Fruit fly (Drosophila melanogaster) whole organism, embryonic: Measurements from ENCODE around the gene Act87E.

Source experiments
- ATbp ChIP-seq: fragments of 200-800 bp; sonication (Bioruptor generic); optimal IDR thresholded peaks from 2 replicates; lab custom pipeline; 2017; ENCODE audit warnings: missing biosample characterization, mild to moderate bottlenecking, missing genetic modification characterization, missing genetic modification reagents
- Aef1 ChIP-seq: fragments of 200-800 bp; sonication (Bioruptor generic); IDR thresholded peaks from 3 replicates; pipeline ENCODE4 v1.3.6; 2022; ENCODE audit warnings: missing biosample characterization, missing genetic modification characterization
- Bteb2 ChIP-seq: fragments of 200-800 bp; sonication (Bioruptor generic); optimal IDR thresholded peaks from 2 replicates; lab custom pipeline; 2016; ENCODE audit warnings: missing biosample characterization, missing genetic modification characterization
- CG10147 ChIP-seq: fragments of 200-800 bp; sonication (Bioruptor generic); optimal IDR thresholded peaks from 2 replicates; lab custom pipeline; 2019; ENCODE audit warnings: missing biosample characterization, mild to moderate bottlenecking, missing genetic modification characterization, moderate library complexity
- CG10462 ChIP-seq: fragments of 200-800 bp; sonication (Bioruptor generic); optimal IDR thresholded peaks from 2 replicates; lab custom pipeline; 2016; ENCODE audit warnings: missing biosample characterization, missing genetic modification characterization
- CG12769 ChIP-seq: fragments of 200-800 bp; sonication (Bioruptor generic); optimal IDR thresholded peaks from 2 replicates; lab custom pipeline; 2019; ENCODE audit warnings: missing biosample characterization, mild to moderate bottlenecking, missing genetic modification characterization, moderate library complexity
- CG1529 ChIP-seq: fragments of 200-800 bp; sonication (Bioruptor generic); optimal IDR thresholded peaks from 3 replicates; lab custom pipeline; 2018; ENCODE audit warnings: missing biosample characterization, missing genetic modification characterization
- CG17186 ChIP-seq: fragments of 200-800 bp; sonication (Bioruptor generic); optimal IDR thresholded peaks from 3 replicates; lab custom pipeline; 2017; ENCODE audit warnings: missing biosample characterization, missing genetic modification reagents, missing genetic modification characterization
- CG2120 ChIP-seq: fragments of 200-800 bp; sonication (Bioruptor generic); optimal IDR thresholded peaks from 3 replicates; lab custom pipeline; 2016; ENCODE audit warnings: missing biosample characterization, missing genetic modification characterization
- CG30020 ChIP-seq: fragments of 200-800 bp; optimal IDR thresholded peaks from 2 replicates; lab custom pipeline; 2019; ENCODE audit warnings: missing biosample characterization, mild to moderate bottlenecking, missing genetic modification characterization, moderate library complexity
- CG3065 ChIP-seq: fragments of 200-800 bp; sonication (Bioruptor generic); optimal IDR thresholded peaks from 2 replicates; lab custom pipeline; 2016; ENCODE audit warnings: missing biosample characterization, missing genetic modification characterization
- CG3847 ChIP-seq: fragments of 200-800 bp; sonication (Bioruptor generic); IDR thresholded peaks from 2 replicates; pipeline ENCODE4 v1.3.6; 2022; ENCODE audit warnings: missing biosample characterization, missing genetic modification characterization
- CG3995 ChIP-seq: fragments of 200-800 bp; sonication (Bioruptor generic); optimal IDR thresholded peaks from 3 replicates; lab custom pipeline; 2016; ENCODE audit warnings: missing biosample characterization, missing genetic modification characterization
- CG6813 ChIP-seq: fragments of 200-800 bp; sonication (Bioruptor generic); optimal IDR thresholded peaks from 2 replicates; lab custom pipeline; 2017; ENCODE audit warnings: missing biosample characterization, missing genetic modification characterization, mild to moderate bottlenecking, moderate library complexity, missing genetic modification reagents
- CG7372 ChIP-seq: fragments of 200-800 bp; sonication (Bioruptor generic); IDR thresholded peaks from 2 replicates; pipeline ENCODE4 v1.3.6; 2022; ENCODE audit warnings: missing biosample characterization, missing genetic modification characterization
- CG8944 ChIP-seq: fragments of 200-800 bp; sonication (Bioruptor generic); optimal IDR thresholded peaks from 3 replicates; lab custom pipeline; 2016; ENCODE audit warnings: missing biosample characterization, missing genetic modification characterization
- CG9437 ChIP-seq: fragments of 200-800 bp; sonication (Bioruptor generic); optimal IDR thresholded peaks from 2 replicates; lab custom pipeline; 2018; ENCODE audit warnings: missing biosample characterization, mild to moderate bottlenecking, missing genetic modification characterization
- Chrac-16 ChIP-seq: fragments of 200-800 bp; sonication (Bioruptor generic); optimal IDR thresholded peaks from 3 replicates; lab custom pipeline; 2016; ENCODE audit warnings: missing biosample characterization, missing genetic modification characterization
- CoRest ChIP-seq: fragments of 200-800 bp; sonication (Bioruptor generic); optimal IDR thresholded peaks from 3 replicates; lab custom pipeline; 2018; ENCODE audit warnings: missing biosample characterization, mild to moderate bottlenecking, missing genetic modification characterization, moderate library complexity
- Ets97D ChIP-seq: fragments of 200-800 bp; sonication (Bioruptor generic); optimal IDR thresholded peaks from 3 replicates; lab custom pipeline; 2016; ENCODE audit warnings: missing biosample characterization, missing genetic modification characterization
- Fer1 ChIP-seq: fragments of 200-800 bp; sonication (Bioruptor generic); optimal IDR thresholded peaks from 2 replicates; lab custom pipeline; 2017; ENCODE audit warnings: missing biosample characterization, mild to moderate bottlenecking, missing genetic modification characterization
- Gug ChIP-seq: fragments of 200-800 bp; sonication (Bioruptor generic); IDR thresholded peaks from 4 replicates; pipeline ENCODE4 v1.3.6; 2022; ENCODE audit warnings: missing biosample characterization, missing genetic modification characterization
- Mad ChIP-seq: fragments of 200-800 bp; sonication (Bioruptor generic); optimal IDR thresholded peaks from 2 replicates; lab custom pipeline; 2016; ENCODE audit warnings: missing biosample characterization, missing genetic modification characterization
- Nf-YB ChIP-seq: fragments of 200-800 bp; sonication (Bioruptor generic); optimal IDR thresholded peaks from 3 replicates; lab custom pipeline; 2019; ENCODE audit warnings: missing biosample characterization, mild to moderate bottlenecking, missing genetic modification characterization, moderate library complexity
- Pdp1 ChIP-seq, 2 experiments: fragments of 200-800 bp; sonication (Bioruptor generic); optimal IDR thresholded peaks; 3 replicates each; lab custom pipeline; 2016; ENCODE audit warnings: missing biosample characterization in 2 of 2, missing genetic modification characterization in 2 of 2, mild to moderate bottlenecking in 1 of 2, moderate library complexity in 1 of 2
- Rfx ChIP-seq: fragments of 200-800 bp; sonication (Bioruptor generic); IDR thresholded peaks from 2 replicates; pipeline ENCODE4 v1.3.6; 2022; ENCODE audit warnings: missing biosample characterization, missing genetic modification characterization
- Usf ChIP-seq: fragments of 200-800 bp; sonication (Bioruptor generic); optimal IDR thresholded peaks from 2 replicates; lab custom pipeline; 2017; ENCODE audit warnings: missing genotype, missing biosample characterization, missing genetic modification characterization
- ap ChIP-seq: fragments of 200-800 bp; sonication (Bioruptor generic); IDR thresholded peaks from 2 replicates; pipeline ENCODE4 v1.3.6; 2022; ENCODE audit warnings: missing biosample characterization, missing genetic modification characterization
- ase ChIP-seq: fragments of 200-800 bp; sonication (Bioruptor generic); IDR thresholded peaks from 3 replicates; pipeline ENCODE4 v1.3.6; 2022; ENCODE audit warnings: missing biosample characterization, missing genetic modification characterization
- ash1 ChIP-seq: fragments of 200-800 bp; sonication (Bioruptor generic); optimal IDR thresholded peaks from 2 replicates; lab custom pipeline; 2018; ENCODE audit warnings: missing biosample characterization, mild to moderate bottlenecking, missing genetic modification characterization
- az2 ChIP-seq: fragments of 200-800 bp; sonication (Bioruptor generic); optimal IDR thresholded peaks from 3 replicates; lab custom pipeline; 2016; ENCODE audit warnings: missing biosample characterization, missing genetic modification characterization
- cad ChIP-seq: fragments of >200 bp; optimal IDR thresholded peaks from 2 replicates; lab custom pipeline; 2017; ENCODE audit warnings: missing biosample characterization, missing genetic modification characterization
- chif ChIP-seq, 2 experiments: fragments of 200-800 bp; sonication (Bioruptor generic); optimal IDR thresholded peaks; 3 replicates each; lab custom pipeline; 2016; ENCODE audit warnings: missing biosample characterization in 2 of 2, missing genetic modification characterization in 2 of 2
- dysf ChIP-seq: fragments of 200-800 bp; sonication (Bioruptor generic); IDR thresholded peaks from 3 replicates; pipeline ENCODE4 v1.3.6; 2022; ENCODE audit warnings: missing biosample characterization, missing genetic modification characterization
- fd64A ChIP-seq: fragments of 200-800 bp; sonication (Bioruptor generic); optimal IDR thresholded peaks from 3 replicates; lab custom pipeline; 2018; ENCODE audit warnings: missing biosample characterization, mild to moderate bottlenecking, missing genetic modification characterization
- fu2 ChIP-seq: fragments of 200-800 bp; sonication (Bioruptor generic); optimal IDR thresholded peaks from 2 replicates; lab custom pipeline; 2016; ENCODE audit warnings: missing biosample characterization, missing genetic modification characterization
- hb ChIP-seq: fragments of 200-800 bp; sonication (Bioruptor generic); IDR thresholded peaks from 3 replicates; pipeline ENCODE4 v1.3.6; 2022; ENCODE audit warnings: missing biosample characterization, missing genetic modification characterization; ENCODE audit not compliant: partially characterized antibody
- her ChIP-seq: fragments of 200-800 bp; sonication (Bioruptor generic); optimal IDR thresholded peaks from 2 replicates; lab custom pipeline; 2016; ENCODE audit warnings: missing biosample characterization, missing genetic modification characterization
- insv ChIP-seq, 2 experiments: fragments of 200-800 bp; sonication (Bioruptor generic); optimal IDR thresholded peaks; 3 replicates each; lab custom pipeline; 2016 to 2018; ENCODE audit warnings: missing biosample characterization in 2 of 2, missing genetic modification characterization in 2 of 2
- inv ChIP-seq: fragments of 200-800 bp; sonication (Bioruptor generic); IDR thresholded peaks from 2 replicates; pipeline ENCODE4 v1.3.6; 2022; ENCODE audit warnings: missing biosample characterization, missing genetic modification characterization; ENCODE audit not compliant: partially characterized antibody
- jing ChIP-seq: fragments of 200-800 bp; sonication (Bioruptor generic); optimal IDR thresholded peaks from 2 replicates; lab custom pipeline; 2018; ENCODE audit warnings: missing biosample characterization, mild to moderate bottlenecking, missing genetic modification characterization
- ken ChIP-seq: fragments of 200-800 bp; sonication (Bioruptor generic); IDR thresholded peaks from 3 replicates; pipeline ENCODE4 v1.3.6; 2022; ENCODE audit warnings: missing biosample characterization, missing genetic modification characterization
- maf-S ChIP-seq: fragments of 200-800 bp; sonication (Bioruptor generic); optimal IDR thresholded peaks from 2 replicates; lab custom pipeline; 2016; ENCODE audit warnings: missing biosample characterization, missing genetic modification characterization
- p53 ChIP-seq: fragments of 200-800 bp; sonication (Bioruptor generic); optimal IDR thresholded peaks from 2 replicates; lab custom pipeline; 2016; ENCODE audit warnings: missing biosample characterization, missing genetic modification characterization
- scrt ChIP-seq: fragments of 200-800 bp; sonication (Bioruptor generic); optimal IDR thresholded peaks from 2 replicates; lab custom pipeline; 2018; ENCODE audit warnings: missing biosample characterization, mild to moderate bottlenecking, missing genetic modification characterization, moderate library complexity
- sna ChIP-seq: fragments of 200-800 bp; sonication (Bioruptor generic); IDR thresholded peaks from 2 replicates; pipeline ENCODE4 v1.3.6; 2022; ENCODE audit warnings: missing biosample characterization, missing genetic modification characterization; ENCODE audit not compliant: partially characterized antibody
- tgo ChIP-seq: fragments of 200-800 bp; sonication (Bioruptor generic); IDR thresholded peaks from 3 replicates; pipeline ENCODE4 v1.3.6; 2022; ENCODE audit warnings: missing biosample characterization, missing genetic modification characterization
- ttk ChIP-seq: fragments of 200-800 bp; sonication (Bioruptor generic); IDR thresholded peaks from 2 replicates; pipeline ENCODE4 v2.1.2; 2022; ENCODE audit warnings: missing biosample characterization, missing genetic modification characterization
- usp ChIP-seq: fragments of >200 bp; optimal IDR thresholded peaks from 2 replicates; lab custom pipeline; 2017; ENCODE audit warnings: missing biosample characterization, missing genetic modification characterization
- wor ChIP-seq: fragments of 200-800 bp; sonication (Bioruptor generic); IDR thresholded peaks from 2 replicates; pipeline ENCODE4 v1.3.6; 2022; ENCODE audit warnings: missing biosample characterization, missing genetic modification characterization
- zfh2 ChIP-seq: fragments of 200-800 bp; sonication (Bioruptor generic); optimal IDR thresholded peaks from 2 replicates; lab custom pipeline; 2016; ENCODE audit warnings: missing biosample characterization, missing genetic modification characterization

Gene Act87E

dm6 chr3R:13433623-13434022 is 7.8 kb downstream of the Act87E start (continued):
- TF ChIP-seq insv (GFP tag; optimal IDR thresholded peaks at IDR 0.05; lab: Kevin White, UChicago) (peak in 1 of 2 experiments; percentile 24), ttk (GFP tag; lab: Robert Waterston, UW) (peak; percentile 46; the same call in 1 of the 2 replicates), CG10462 (GFP tag; lab: Kevin White, UChicago) (peak; percentile 72), usp (GFP tag; lab: Kevin White, UChicago) (no peak), CG1529 (GFP tag; lab: Kevin White, UChicago) (peak; percentile 86), cad (GFP tag; lab: Kevin White, UChicago) (no peak), Aef1 (GFP tag; lab: Robert Waterston, UW) (peak; percentile 11; the same call in 1 of the 3 replicates), tgo (GFP tag; lab: Robert Waterston, UW) (peak; percentile 66; the same call in 2 of the 3 replicates), wor (peak; percentile 55), chif (GFP tag; optimal IDR thresholded peaks at IDR 0.05; lab: Kevin White, UChicago) (peak; percentile 8 to 51), CG2120 (peak; percentile 80), CG12769 (tag; lab: Kevin White, UChicago) (peak; percentile 82), az2 (GFP tag; lab: Kevin White, UChicago) (peak; percentile 84), CG6813 (GFP tag; lab: Kevin White, UChicago) (peak; percentile 78), ap (GFP tag; lab: Robert Waterston, UW) (peak; percentile 63), ash1 (GFP tag; lab: Kevin White, UChicago) (no peak), CG3065 (peak; percentile 33), Gug (GFP tag; lab: Robert Waterston, UW) (no peak), scrt (GFP tag; lab: Kevin White, UChicago) (peak; percentile 38), jing (GFP tag; lab: Kevin White, UChicago) (peak; percentile 71), maf-S (GFP tag; lab: Kevin White, UChicago) (peak; percentile 43), hb (GFP tag; lab: Robert Waterston, UW) (no peak), CG3995 (GFP tag; lab: Kevin White, UChicago) (peak; percentile 35), Nf-YB (GFP tag; lab: Kevin White, UChicago) (peak; percentile 81), sna (GFP tag; lab: Robert Waterston, UW) (no peak), her (GFP tag; lab: Kevin White, UChicago) (peak; percentile 5), dysf (GFP tag; lab: Robert Waterston, UW) (peak; percentile 86), CG7372 (GFP tag; lab: Robert Waterston, UW) (0 out of 2 replicates have a peak, but pooled peaks have one; percentile 20), CG30020 (tag; lab: Kevin White, UChicago) (peak; percentile 64), Usf (GFP tag; lab: Kevin White, UChicago) (peak; percentile 45), fd64A (GFP tag; lab: Kevin White, UChicago) (peak; percentile 31), CG10147 (GFP tag; lab: Kevin White, UChicago) (peak; percentile 70), CG9437 (peak; percentile 79), fu2 (GFP tag; lab: Kevin White, UChicago) (peak; percentile 20), CG8944 (GFP tag; lab: Kevin White, UChicago) (peak; percentile 24), inv (GFP tag; lab: Robert Waterston, UW) (no peak), Pdp1 (GFP tag; optimal IDR thresholded peaks at IDR 0.05; lab: Kevin White, UChicago) (peak; percentile 33 to 63), ATbp (GFP tag; lab: Kevin White, UChicago) (peak; percentile 71), zfh2 (GFP tag; lab: Kevin White, UChicago) (peak; percentile 31), ken (GFP tag; lab: Robert Waterston, UW) (peak; percentile 28; the same call in 1 of the 3 replicates), ase (GFP tag; lab: Robert Waterston, UW) (peak; percentile 62; the same call in 2 of the 3 replicates), Fer1 (GFP tag; lab: Kevin White, UChicago) (peak; percentile 75), CG17186 (no peak), CG3847 (peak; percentile 46; the same call in 1 of the 2 replicates), p53 (GFP tag; lab: Kevin White, UChicago) (no peak), Mad (GFP tag; lab: Kevin White, UChicago) (peak; percentile 51), Bteb2 (GFP tag; lab: Kevin White, UChicago) (peak; percentile 73), Chrac-16 (GFP tag; lab: Kevin White, UChicago) (peak; percentile 73), Rfx (GFP tag; lab: Robert Waterston, UW) (peak; percentile 75), Ets97D (GFP tag; lab: Kevin White, UChicago) (peak; percentile 3), CoRest (tag; lab: Kevin White, UChicago) (peak; percentile 89)
